Fruit fly (Drosophila melanogaster): ENCODE results near the gene CG8260.

- TF ChIP-seq Dif (GFP tag; optimal IDR thresholded peaks at IDR 0.05; ENCODE audit: partially characterized antibody) (no peak), Myc (optimal IDR thresholded peaks at IDR 0.05) (peak; percentile 97), Jra (GFP tag; optimal IDR thresholded peaks at IDR 0.05) (no peak), Abd-B (GFP tag; optimal IDR thresholded peaks at IDR 0.05) (no peak), usp (GFP tag; optimal IDR thresholded peaks at IDR 0.05) (no peak), Mio (GFP tag; optimal IDR thresholded peaks at IDR 0.05) (no peak), lola (GFP tag; optimal IDR thresholded peaks at IDR 0.05) (no peak), Rel (GFP tag; optimal IDR thresholded peaks at IDR 0.05) (no peak), Rel (tag; optimal IDR thresholded peaks at IDR 0.05) (peak; percentile 61), Hr78 (GFP tag; optimal IDR thresholded peaks at IDR 0.05) (no peak)
These were observed 17.1 kb upstream of the CG8260 start, which contains the start of the genes CG11679 and CG8206 for dm6 chrX:15738890-15739550.

Measured in whole organism, wandering third instar larva.